Worm (Caenorhabditis elegans) whole organism, late embryonic: ENCODE results near the gene glb-29.
A peak's percentile ranks its signal among the peaks of the same experiment; 100 is the strongest.

ENCODE experiments used
- F13H6.1 ChIP-seq: sonication (generic microtip); optimal IDR thresholded peaks from 2 replicates; lab custom pipeline; 2016; ENCODE audit warnings: missing genetic modification characterization, missing compliant biosample characterization
- ceh-31 ChIP-seq: sonication (generic microtip); optimal IDR thresholded peaks from 2 replicates; lab custom pipeline; 2016; ENCODE audit warnings: missing genetic modification characterization, missing compliant biosample characterization
- hlh-30 ChIP-seq: sonication (generic microtip); optimal IDR thresholded peaks from 2 replicates; lab custom pipeline; 2017; ENCODE audit warnings: antibody characterized with exemption, missing genetic modification characterization, missing compliant biosample characterization; ENCODE audit not compliant: insufficient read depth
- hlh-8 ChIP-seq: sonication (generic microtip); optimal IDR thresholded peaks from 2 replicates; lab custom pipeline; 2016; ENCODE audit warnings: missing genotype, missing genetic modification characterization, missing compliant biosample characterization
- pqm-1 ChIP-seq: sonication (generic microtip); optimal IDR thresholded peaks from 2 replicates; lab custom pipeline; 2016; ENCODE audit warnings: missing genetic modification characterization, missing compliant biosample characterization

ce11 chrII:11967507-11968127 is 41.3 kb upstream of the glb-29 start, which contains the start of gene W03C9.5:
- TF ChIP-seq pqm-1 (tag; lab: Kevin White, UChicago) (peak; percentile 98), ceh-31 (tag; lab: Kevin White, UChicago) (peak; percentile 100), hlh-8 (peak; percentile 97), hlh-30 (tag; lab: Kevin White, UChicago) (peak; percentile 99), F13H6.1 (tag; lab: Kevin White, UChicago) (peak; percentile 98)
